Fruit fly (Drosophila melanogaster) whole organism, prepupa: ENCODE measurements around the gene Ugt37A3.
"Not testable (repeated sequence)": the region's sequence is repeated elsewhere in the genome, so short reads cannot be mapped to it uniquely, and the experiment has no call there.

Source experiments
- CG6792 ChIP-seq: fragments of 200-800 bp; sonication (Bioruptor generic); optimal IDR thresholded peaks from 3 replicates; lab custom pipeline; 2016; ENCODE audit warnings: missing biosample characterization, missing genetic modification characterization
- pdm3 ChIP-seq: fragments of 200-800 bp; sonication (Bioruptor generic); optimal IDR thresholded peaks from 3 replicates; lab custom pipeline; 2016; ENCODE audit warnings: missing biosample characterization, missing genetic modification characterization

DNA sequence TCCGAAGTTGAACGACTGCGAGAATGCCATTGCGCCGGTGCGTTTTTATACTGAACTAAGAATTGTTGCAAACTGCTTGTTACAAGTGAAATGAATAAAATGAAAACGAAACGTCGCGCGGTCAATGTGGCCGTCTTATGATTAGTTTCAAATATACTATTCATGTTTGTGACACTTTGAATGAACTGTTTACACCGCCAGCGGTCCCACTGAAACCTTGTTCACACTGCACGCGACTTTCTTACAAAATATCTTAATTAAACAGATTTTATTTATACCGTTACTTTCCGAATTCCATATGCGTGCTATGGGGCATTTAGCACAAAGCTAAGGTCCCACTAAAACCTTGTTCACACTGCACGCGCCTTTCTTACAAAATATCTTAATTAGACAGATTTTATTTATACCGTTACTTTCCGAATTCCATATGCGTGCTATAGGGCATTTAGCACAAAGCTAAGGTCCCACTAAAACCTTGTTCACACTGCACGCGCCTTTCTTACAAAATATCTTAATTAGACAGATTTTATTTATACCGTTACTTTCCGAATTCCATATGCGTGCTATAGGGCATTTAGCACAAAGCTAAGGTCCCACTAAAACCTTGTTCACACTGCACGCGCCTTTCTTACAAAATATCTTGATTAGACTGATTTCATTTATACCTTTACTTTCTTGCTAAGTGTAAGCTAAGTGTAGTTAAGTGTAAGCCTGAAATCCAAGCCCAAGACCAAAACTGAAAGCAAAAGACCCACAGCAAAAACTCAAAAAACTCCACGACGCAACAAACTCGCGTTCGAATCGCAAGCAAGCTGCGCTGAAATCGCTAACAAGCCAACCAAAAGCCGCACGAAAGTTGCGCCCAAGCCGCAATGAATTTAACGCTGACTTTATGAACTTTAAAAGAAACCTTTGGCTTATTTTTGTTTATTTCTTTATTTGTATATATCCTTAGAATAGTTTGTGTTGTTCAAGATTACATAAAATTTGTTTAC is 31.0 kb downstream of the Ugt37A3 start, which contains the start of gene PolQ:
- not testable (repeated sequence) for TF ChIP-seq pdm3; CG6792 (GFP tag; lab: Kevin White, UChicago)
